Worm (Caenorhabditis elegans) whole organism, L3 larva: ENCODE measurements around the gene ubh-3.

Experiments used
- R02D3.7 ChIP-seq: fragments of 150-350 bp; optimal IDR thresholded peaks from 2 replicates; lab custom pipeline; 2014; ENCODE audit warnings: missing biosample characterization, missing genetic modification characterization
- ZK546.5 ChIP-seq: sonication (generic microtip); optimal IDR thresholded peaks from 2 replicates; lab custom pipeline; 2017; ENCODE audit warnings: missing biosample characterization, missing genetic modification characterization
- daf-12 ChIP-seq: fragments of 150-350 bp; optimal IDR thresholded peaks from 2 replicates; lab custom pipeline; 2014; ENCODE audit warnings: missing biosample characterization, missing genetic modification reagents, missing genetic modification characterization
- fos-1 ChIP-seq: fragments of 150-350 bp; optimal IDR thresholded peaks from 2 replicates; lab custom pipeline; 2014; ENCODE audit warnings: missing biosample characterization, missing genetic modification characterization
- jun-1 ChIP-seq: fragments of 150-350 bp; optimal IDR thresholded peaks from 2 replicates; lab custom pipeline; 2014; ENCODE audit warnings: missing biosample characterization, missing genetic modification reagents, missing genetic modification characterization
- lin-39 ChIP-seq: fragments of 150-350 bp; optimal IDR thresholded peaks from 2 replicates; lab custom pipeline; 2018; ENCODE audit warnings: missing biosample characterization, missing genetic modification reagents, missing genetic modification characterization
- mdl-1 ChIP-seq: fragments of 150-350 bp; optimal IDR thresholded peaks from 2 replicates; lab custom pipeline; 2014; ENCODE audit warnings: missing biosample characterization, missing genetic modification characterization
- nhr-12 ChIP-seq: fragments of 150-350 bp; optimal IDR thresholded peaks from 2 replicates; lab custom pipeline; 2014; ENCODE audit warnings: missing biosample characterization, missing genetic modification characterization
- nhr-76 ChIP-seq: fragments of 150-350 bp; sonication (generic microtip); optimal IDR thresholded peaks from 5 replicates; lab custom pipeline; 2014; ENCODE audit warnings: missing biosample characterization, missing genetic modification characterization
- ztf-4 ChIP-seq: fragments of 150-350 bp; optimal IDR thresholded peaks from 2 replicates; lab custom pipeline; 2014; ENCODE audit warnings: missing biosample characterization, missing genetic modification characterization

ce11 chrV:6518225-6518396, 9.5 kb upstream of the ubh-3 start, which contains the start of gene F46E10.3:
- no peak for TF ChIP-seq jun-1 (tag; lab: Kevin White, UChicago)
- no peak for TF ChIP-seq mdl-1 (tag; lab: Kevin White, UChicago)
- TF ChIP-seq nhr-12 (tag; lab: Kevin White, UChicago): no peak
- TF ChIP-seq R02D3.7 (tag; lab: Kevin White, UChicago): no peak
- TF ChIP-seq ztf-4 (tag; lab: Kevin White, UChicago): no peak
- TF ChIP-seq fos-1: no peak
- no peak for TF ChIP-seq lin-39 (tag; lab: Kevin White, UChicago)
- no peak for TF ChIP-seq daf-12 (tag; lab: Kevin White, UChicago)
- TF ChIP-seq nhr-76: no peak
- no peak for TF ChIP-seq ZK546.5 (tag; lab: Kevin White, UChicago)
